Worm (Caenorhabditis elegans) whole organism, young adult: ENCODE data around the gene Y54G2A.40.
A peak's percentile ranks its signal among the peaks of the same experiment; 100 is the strongest.

Experiments used
- C06A6.2 ChIP-seq: fragments of 200-800 bp; sonication (Bioruptor generic); conservative IDR thresholded peaks from 2 replicates; pipeline ENCODE4 v1.3.6; 2022; ENCODE audit warnings: missing genetic modification characterization, missing compliant biosample characterization
- C17E4.6 ChIP-seq: fragments of 200-800 bp; sonication (Bioruptor generic); IDR thresholded peaks from 2 replicates; pipeline ENCODE4 v1.3.6; 2022; ENCODE audit warnings: missing genetic modification reagents, missing genetic modification characterization, missing compliant biosample characterization
- F23B12.7 ChIP-seq: sonication (generic microtip); optimal IDR thresholded peaks from 2 replicates; lab custom pipeline; 2017; ENCODE audit warnings: missing genetic modification characterization, mild to moderate bottlenecking, missing compliant biosample characterization, antibody characterized with exemption, moderate library complexity; ENCODE audit not compliant: insufficient read depth
- F49E8.2 ChIP-seq: sonication (generic microtip); optimal IDR thresholded peaks from 3 replicates; lab custom pipeline; 2017; ENCODE audit warnings: missing genetic modification characterization, mild to moderate bottlenecking, missing compliant biosample characterization, antibody characterized with exemption, moderate library complexity; ENCODE audit not compliant: insufficient read depth
- K11D2.4 ChIP-seq: fragments of 200-800 bp; sonication (Bioruptor generic); IDR thresholded peaks from 2 replicates; pipeline ENCODE4 v1.3.6; 2022; ENCODE audit warnings: missing genetic modification reagents, missing genetic modification characterization, missing compliant biosample characterization
- K12H6.12 ChIP-seq: fragments of 200-800 bp; sonication (Bioruptor generic); optimal IDR thresholded peaks from 2 replicates; lab custom pipeline; 2018; ENCODE audit warnings: mild to moderate bottlenecking, missing genetic modification characterization, missing compliant biosample characterization
- T26A5.8 ChIP-seq: sonication (generic microtip); optimal IDR thresholded peaks from 2 replicates; lab custom pipeline; 2016; ENCODE audit warnings: missing genetic modification characterization, missing compliant biosample characterization
- Y53F4B.3 ChIP-seq: fragments of 200-800 bp; sonication (Bioruptor generic); IDR thresholded peaks from 2 replicates; pipeline ENCODE4 v1.3.6; 2022; ENCODE audit warnings: missing genetic modification reagents, missing genetic modification characterization, missing compliant biosample characterization
- Y95B8A.8 ChIP-seq: fragments of 200-800 bp; sonication (Bioruptor generic); IDR thresholded peaks from 2 replicates; pipeline ENCODE4 v1.3.6; 2022; ENCODE audit warnings: missing genetic modification reagents, missing genetic modification characterization, missing compliant biosample characterization
- ama-1 ChIP-seq, 3 experiments: fragments of 150-350 bp in 1 of 3; sonication (generic microtip) in 2 of 3; optimal IDR thresholded peaks; 2 replicates each; lab custom pipeline; 2014 to 2018; ENCODE audit warnings: missing biosample characterization in 2 of 3, missing genetic modification characterization in 2 of 3, missing genetic modification reagents in 2 of 3
- athp-1 ChIP-seq: sonication (generic microtip); optimal IDR thresholded peaks from 2 replicates; lab custom pipeline; 2017; ENCODE audit warnings: mild to moderate bottlenecking, missing genetic modification characterization, missing compliant biosample characterization
- ceh-100 ChIP-seq: fragments of 200-800 bp; sonication (Bioruptor generic); IDR thresholded peaks from 2 replicates; pipeline ENCODE4 v1.3.6; 2022; ENCODE audit warnings: missing genetic modification reagents, missing genetic modification characterization, missing compliant biosample characterization
- ceh-58 ChIP-seq: fragments of 200-800 bp; sonication (Bioruptor generic); IDR thresholded peaks from 2 replicates; pipeline ENCODE4 v1.3.6; 2022; ENCODE audit warnings: missing genetic modification characterization, missing compliant biosample characterization
- ceh-79 ChIP-seq: sonication (generic microtip); optimal IDR thresholded peaks from 2 replicates; lab custom pipeline; 2017; ENCODE audit warnings: mild to moderate bottlenecking, missing genetic modification characterization, missing compliant biosample characterization
- ceh-91 ChIP-seq: fragments of 200-800 bp; sonication (Bioruptor generic); IDR thresholded peaks from 2 replicates; pipeline ENCODE4 v1.3.6; 2022; ENCODE audit warnings: missing genetic modification reagents, missing genetic modification characterization, missing compliant biosample characterization
- egl-44 ChIP-seq: fragments of 200-800 bp; sonication (Bioruptor generic); IDR thresholded peaks from 2 replicates; pipeline ENCODE4 v1.3.6; 2022; ENCODE audit warnings: missing genetic modification reagents, missing genetic modification characterization, missing compliant biosample characterization
- ets-4 ChIP-seq: fragments of 200-800 bp; sonication (Bioruptor generic); optimal IDR thresholded peaks from 2 replicates; lab custom pipeline; 2018; ENCODE audit warnings: mild to moderate bottlenecking, missing genetic modification characterization, missing compliant biosample characterization
- fkh-3 ChIP-seq: sonication (generic microtip); optimal IDR thresholded peaks from 2 replicates; lab custom pipeline; 2016; ENCODE audit warnings: mild to moderate bottlenecking, missing genetic modification characterization, missing compliant biosample characterization
- gei-17 ChIP-seq: fragments of 200-800 bp; sonication (Bioruptor generic); optimal IDR thresholded peaks from 2 replicates; lab custom pipeline; 2018; ENCODE audit warnings: mild to moderate bottlenecking, missing genetic modification characterization, missing compliant biosample characterization
- him-1 ChIP-seq: sonication (generic microtip); optimal IDR thresholded peaks from 2 replicates; lab custom pipeline; 2016; ENCODE audit warnings: missing genotype, missing genetic modification reagents, missing genetic modification characterization, missing compliant biosample characterization
- hlh-12 ChIP-seq: sonication (generic microtip); optimal IDR thresholded peaks from 2 replicates; lab custom pipeline; 2016; ENCODE audit warnings: missing genetic modification characterization, missing compliant biosample characterization
- hlh-26 ChIP-seq: fragments of 200-800 bp; sonication (Bioruptor generic); conservative IDR thresholded peaks from 2 replicates; pipeline ENCODE4 v1.3.6; 2022; ENCODE audit warnings: missing genetic modification reagents, missing genetic modification characterization, missing compliant biosample characterization
- hmg-1.2 ChIP-seq: fragments of 200-800 bp; sonication (Bioruptor generic); IDR thresholded peaks from 2 replicates; pipeline ENCODE4 v1.3.6; 2022; ENCODE audit warnings: missing genetic modification reagents, missing genetic modification characterization, missing compliant biosample characterization
- hsf-1 ChIP-seq: fragments of 200-800 bp; sonication (Bioruptor generic); IDR thresholded peaks from 2 replicates; pipeline ENCODE4 v1.3.6; 2022; ENCODE audit warnings: missing genetic modification reagents, missing genetic modification characterization, missing compliant biosample characterization
- lag-1 ChIP-seq: fragments of 200-800 bp; sonication (Bioruptor generic); IDR thresholded peaks from 2 replicates; pipeline ENCODE4 v1.3.6; 2022; ENCODE audit warnings: missing genetic modification reagents, missing genetic modification characterization, missing compliant biosample characterization
- let-607 ChIP-seq, 2 experiments: fragments of 200-800 bp in 1 of 2; sonication (Bioruptor generic) in 1 of 2; sonication (generic microtip) in 1 of 2; optimal IDR thresholded peaks; 2 replicates each; lab custom pipeline; 2016 to 2018; ENCODE audit warnings: mild to moderate bottlenecking in 2 of 2, missing compliant biosample characterization in 2 of 2, missing genetic modification characterization in 2 of 2, moderate library complexity in 2 of 2, missing genotype in 1 of 2
- lin-35 ChIP-seq, 3 experiments: fragments of 150-350 bp in 2 of 3; sonication (generic microtip) in 1 of 3; optimal IDR thresholded peaks; 2 replicates each; lab custom pipeline; 2014 to 2018; ENCODE audit warnings: missing biosample characterization in 3 of 3, missing genetic modification characterization in 3 of 3, missing genetic modification reagents in 3 of 3
- lin-40 ChIP-seq: sonication (generic microtip); optimal IDR thresholded peaks from 2 replicates; lab custom pipeline; 2016; ENCODE audit warnings: missing genetic modification characterization, mild to moderate bottlenecking, missing compliant biosample characterization, missing genotype, missing genetic modification reagents
- lsl-1 ChIP-seq: fragments of 200-800 bp; sonication (Bioruptor generic); optimal IDR thresholded peaks from 2 replicates; lab custom pipeline; 2018; ENCODE audit warnings: mild to moderate bottlenecking, missing genetic modification characterization, moderate library complexity, missing compliant biosample characterization
- lsy-27 ChIP-seq: sonication (generic microtip); optimal IDR thresholded peaks from 2 replicates; lab custom pipeline; 2017; ENCODE audit warnings: missing genetic modification characterization, mild to moderate bottlenecking, missing compliant biosample characterization, antibody characterized with exemption, missing genotype, borderline replicate concordance; ENCODE audit not compliant: insufficient read depth
- madf-6 ChIP-seq: fragments of 200-800 bp; sonication (Bioruptor generic); IDR thresholded peaks from 2 replicates; pipeline ENCODE4 v1.3.6; 2022; ENCODE audit warnings: missing genetic modification reagents, missing genetic modification characterization, missing compliant biosample characterization
- mel-28 ChIP-seq: sonication (generic microtip); optimal IDR thresholded peaks from 2 replicates; lab custom pipeline; 2016; ENCODE audit warnings: borderline replicate concordance, mild to moderate bottlenecking, missing genetic modification characterization, missing compliant biosample characterization
- mes-4 ChIP-seq: sonication (generic microtip); optimal IDR thresholded peaks from 2 replicates; lab custom pipeline; 2016; ENCODE audit warnings: missing genotype, missing genetic modification characterization, missing compliant biosample characterization
- mxl-1 ChIP-seq: sonication (generic microtip); optimal IDR thresholded peaks from 2 replicates; lab custom pipeline; 2016; ENCODE audit warnings: missing genetic modification characterization, missing compliant biosample characterization
- nfyb-1 ChIP-seq: fragments of 200-800 bp; sonication (Bioruptor generic); IDR thresholded peaks from 2 replicates; pipeline ENCODE4 v1.3.6; 2022; ENCODE audit warnings: missing genetic modification reagents, missing genetic modification characterization, missing compliant biosample characterization
- nhr-120 ChIP-seq: fragments of 200-800 bp; sonication (Bioruptor generic); IDR thresholded peaks from 2 replicates; pipeline ENCODE4 v1.3.6; 2022; ENCODE audit warnings: missing genetic modification characterization, missing compliant biosample characterization
- nhr-90 ChIP-seq: sonication (generic microtip); optimal IDR thresholded peaks from 2 replicates; lab custom pipeline; 2016; ENCODE audit warnings: missing genotype, mild to moderate bottlenecking, missing genetic modification characterization, missing compliant biosample characterization
- pha-4 ChIP-seq: fragments of 150-350 bp; sonication (generic microtip); optimal IDR thresholded peaks from 2 replicates; lab custom pipeline; 2014; ENCODE audit warnings: missing biosample characterization, missing genetic modification reagents, missing genetic modification characterization
- repo-1 ChIP-seq: sonication (generic microtip); optimal IDR thresholded peaks from 2 replicates; lab custom pipeline; 2017; ENCODE audit warnings: mild to moderate bottlenecking, missing genetic modification characterization, missing compliant biosample characterization
- sea-2 ChIP-seq: fragments of 200-800 bp; sonication (Bioruptor generic); IDR thresholded peaks from 2 replicates; pipeline ENCODE4 v1.3.6; 2022; ENCODE audit warnings: missing genetic modification characterization, missing compliant biosample characterization
- snpc-4 ChIP-seq, 5 experiments: fragments of 150-350 bp in 1 of 5; sonication (generic microtip) in 4 of 5; optimal IDR thresholded peaks; 2 replicates each; lab custom pipeline; 2014 to 2018; ENCODE audit warnings: missing genetic modification characterization in 5 of 5, missing biosample characterization in 3 of 5, antibody characterized with exemption in 2 of 5, mild to moderate bottlenecking in 2 of 5, missing compliant biosample characterization in 2 of 5, missing genotype in 2 of 5, moderate library complexity in 2 of 5, missing genetic modification reagents in 1 of 5
- somi-1 ChIP-seq: fragments of 200-800 bp; sonication (Bioruptor generic); optimal IDR thresholded peaks from 2 replicates; lab custom pipeline; 2018; ENCODE audit warnings: mild to moderate bottlenecking, missing genetic modification characterization, missing compliant biosample characterization
- sptf-2 ChIP-seq: fragments of 200-800 bp; sonication (Bioruptor generic); optimal IDR thresholded peaks from 2 replicates; lab custom pipeline; 2018; ENCODE audit warnings: mild to moderate bottlenecking, missing genetic modification characterization, missing compliant biosample characterization
- tbp1 ChIP-seq: fragments of 200-800 bp; sonication (Bioruptor generic); optimal IDR thresholded peaks from 2 replicates; lab custom pipeline; 2018; ENCODE audit warnings: mild to moderate bottlenecking, missing genetic modification characterization, missing compliant biosample characterization
- tlf-1 ChIP-seq: fragments of 200-800 bp; sonication (Bioruptor generic); optimal IDR thresholded peaks from 2 replicates; lab custom pipeline; 2018; ENCODE audit warnings: mild to moderate bottlenecking, missing genetic modification characterization, missing compliant biosample characterization
- xnd-1 ChIP-seq: sonication (generic microtip); optimal IDR thresholded peaks from 2 replicates; lab custom pipeline; 2016; ENCODE audit warnings: missing genotype, missing genetic modification reagents, missing genetic modification characterization, missing compliant biosample characterization
- ztf-25 ChIP-seq: fragments of 200-800 bp; sonication (Bioruptor generic); IDR thresholded peaks from 2 replicates; pipeline ENCODE4 v1.3.6; 2022; ENCODE audit warnings: missing genetic modification reagents, missing genetic modification characterization, missing compliant biosample characterization

Y54G2A.40 gene

ce11 chrIV:2805525-2805924, 40.8 kb upstream of the Y54G2A.40 start, which contains the start of gene Y54G2A.45 (continued):
- TF ChIP-seq ztf-25 (GFP tag; lab: Robert Waterston, UW) = peak; percentile 90; the same call in 1 of the 2 replicates
- TF ChIP-seq snpc-4 (GFP tag; optimal IDR thresholded peaks at IDR 0.05; lab: Kevin White, UChicago) = peak; percentile 72
- TF ChIP-seq snpc-4 (tag; optimal IDR thresholded peaks at IDR 0.05; lab: Kevin White, UChicago) = peak; percentile 3 to 78 (median 70)
- no peak for TF ChIP-seq fkh-3 (tag; lab: Kevin White, UChicago)
- TF ChIP-seq ceh-91 (GFP tag; lab: Robert Waterston, UW) = no peak
- TF ChIP-seq pha-4 = no peak
- TF ChIP-seq hmg-1.2 (GFP tag; lab: Robert Waterston, UW) = peak; percentile 64
- peak; percentile 56; the same call in 1 of the 2 replicates for TF ChIP-seq K11D2.4 (GFP tag; lab: Robert Waterston, UW)
- peak; percentile 63; the same call in 1 of the 2 replicates for TF ChIP-seq hsf-1 (GFP tag; lab: Robert Waterston, UW)
- peak; percentile 94 for TF ChIP-seq tbp1
- TF ChIP-seq Y95B8A.8 = peak; percentile 76; the same call in 1 of the 2 replicates
- TF ChIP-seq repo-1 = peak; percentile 88
- no peak for TF ChIP-seq ceh-79 (tag; lab: Kevin White, UChicago)
- TF ChIP-seq K12H6.12 = peak; percentile 13
- peak; percentile 78 for TF ChIP-seq nfyb-1 (GFP tag; lab: Robert Waterston, UW)
- no peak for TF ChIP-seq somi-1
- peak; percentile 48; the same call in 1 of the 2 replicates for TF ChIP-seq C17E4.6 (GFP tag; lab: Robert Waterston, UW)
- TF ChIP-seq F49E8.2 = peak; percentile 79
- peak; percentile 74 for TF ChIP-seq mes-4
- peak; percentile 80 for TF ChIP-seq F23B12.7 (tag; lab: Kevin White, UChicago)
- TF ChIP-seq lsy-27 = peak; percentile 59
- no peak for TF ChIP-seq C06A6.2 (GFP tag; lab: Robert Waterston, UW)
- peak; percentile 53 for TF ChIP-seq ceh-100 (GFP tag; lab: Robert Waterston, UW)
- TF ChIP-seq Y53F4B.3 (GFP tag; lab: Robert Waterston, UW) = no peak
- no peak for TF ChIP-seq gei-17 (GFP tag; lab: Kevin White, UChicago)
- peak; percentile 44 to 65 for TF ChIP-seq let-607 (tag; optimal IDR thresholded peaks at IDR 0.05; lab: Kevin White, UChicago)
- peak; percentile 48 for TF ChIP-seq ets-4 (GFP tag; lab: Kevin White, UChicago)
- TF ChIP-seq nhr-90 (tag; lab: Kevin White, UChicago) = peak; percentile 94
- peak; percentile 48 for TF ChIP-seq T26A5.8
- no peak for TF ChIP-seq lag-1 (GFP tag; lab: Robert Waterston, UW)
- peak; percentile 79 for TF ChIP-seq him-1
- TF ChIP-seq egl-44 (GFP tag; lab: Robert Waterston, UW) = peak; percentile 93
- no peak for TF ChIP-seq nhr-120 (GFP tag; lab: Robert Waterston, UW)
- peak; percentile 15 for TF ChIP-seq xnd-1 (tag; lab: Kevin White, UChicago)
- TF ChIP-seq lin-40 (tag; lab: Kevin White, UChicago) = peak; percentile 71
- peak; percentile 52 for TF ChIP-seq tlf-1 (GFP tag; lab: Kevin White, UChicago)
- 0 out of 2 replicates have a peak, but pooled peaks have one; percentile 11 for TF ChIP-seq sea-2 (GFP tag; lab: Robert Waterston, UW)
- no peak for TF ChIP-seq mel-28 (tag; lab: Kevin White, UChicago)
- no peak for TF ChIP-seq ama-1 (optimal IDR thresholded peaks at IDR 0.05; lab: Kevin White, UChicago)
- TF ChIP-seq ama-1 (GFP tag; optimal IDR thresholded peaks at IDR 0.05; lab: Kevin White, UChicago) = peak in 1 of 2 experiments; percentile 6
- TF ChIP-seq madf-6 (GFP tag; lab: Robert Waterston, UW) = peak; percentile 64
- no peak for TF ChIP-seq ceh-58 (GFP tag; lab: Robert Waterston, UW)
- peak; percentile 60 for TF ChIP-seq athp-1 (tag; lab: Kevin White, UChicago)
- TF ChIP-seq lsl-1 (GFP tag; lab: Kevin White, UChicago) = peak; percentile 59
- peak in 2 of 3 experiments; percentile 35 to 40 for TF ChIP-seq lin-35 (GFP tag; optimal IDR thresholded peaks at IDR 0.05; lab: Kevin White, UChicago)
- no peak for TF ChIP-seq hlh-26 (GFP tag; lab: Robert Waterston, UW)
- TF ChIP-seq sptf-2 (GFP tag; lab: Kevin White, UChicago) = peak; percentile 84
- peak; percentile 20 for TF ChIP-seq hlh-12 (tag; lab: Kevin White, UChicago)
- TF ChIP-seq mxl-1 (tag; lab: Kevin White, UChicago) = peak; percentile 79
